Fruit fly (Drosophila melanogaster) whole organism, embryonic: ENCODE data around the gene Tsf1.

Experiments
- CG17328 ChIP-seq: fragments of 200-800 bp; sonication (Bioruptor generic); IDR thresholded peaks from 2 replicates; pipeline ENCODE4 v1.3.6; 2022; ENCODE audit warnings: missing biosample characterization, missing genetic modification characterization
- CG17802 ChIP-seq: fragments of 200-800 bp; sonication (Bioruptor generic); optimal IDR thresholded peaks from 2 replicates; lab custom pipeline; 2018; ENCODE audit warnings: missing biosample characterization, mild to moderate bottlenecking, missing genetic modification characterization, moderate library complexity
- CG3065 ChIP-seq: fragments of 200-800 bp; sonication (Bioruptor generic); optimal IDR thresholded peaks from 2 replicates; lab custom pipeline; 2016; ENCODE audit warnings: missing biosample characterization, missing genetic modification characterization
- CG31365 ChIP-seq: fragments of 200-800 bp; sonication (Bioruptor generic); optimal IDR thresholded peaks from 2 replicates; lab custom pipeline; 2018; ENCODE audit warnings: missing biosample characterization, mild to moderate bottlenecking, missing genetic modification characterization
- Hr78 ChIP-seq, 2 experiments: fragments of 200-800 bp in 1 of 2; fragments of >200 bp in 1 of 2; sonication (Bioruptor generic) in 1 of 2; optimal IDR thresholded peaks; 2 replicates each; lab custom pipeline; 2017 to 2019; ENCODE audit warnings: missing biosample characterization in 2 of 2, missing genetic modification characterization in 2 of 2, mild to moderate bottlenecking in 1 of 2, moderate library complexity in 1 of 2
- Xbp1 ChIP-seq: fragments of 200-800 bp; sonication (Bioruptor generic); optimal IDR thresholded peaks from 3 replicates; lab custom pipeline; 2016; ENCODE audit warnings: missing biosample characterization, mild to moderate bottlenecking, missing genetic modification characterization
- emc ChIP-seq: fragments of 200-800 bp; sonication (Bioruptor generic); optimal IDR thresholded peaks from 2 replicates; lab custom pipeline; 2016; ENCODE audit warnings: missing biosample characterization, missing genetic modification characterization
- fd102C ChIP-seq: fragments of 200-800 bp; sonication (Bioruptor generic); optimal IDR thresholded peaks from 2 replicates; lab custom pipeline; 2018; ENCODE audit warnings: missing biosample characterization, mild to moderate bottlenecking, missing genetic modification characterization, moderate library complexity
- peb ChIP-seq: fragments of 200-800 bp; sonication (Bioruptor generic); IDR thresholded peaks from 2 replicates; pipeline ENCODE4 v1.3.6; 2022; ENCODE audit warnings: missing biosample characterization, missing genetic modification characterization
- shn ChIP-seq: fragments of 200-800 bp; sonication (Bioruptor generic); optimal IDR thresholded peaks from 3 replicates; lab custom pipeline; 2016; ENCODE audit warnings: missing biosample characterization, missing genetic modification characterization
- zf30C ChIP-seq: fragments of 200-800 bp; sonication (Bioruptor generic); optimal IDR thresholded peaks from 3 replicates; lab custom pipeline; 2018; ENCODE audit warnings: missing biosample characterization, mild to moderate bottlenecking, missing genetic modification characterization

DNA sequence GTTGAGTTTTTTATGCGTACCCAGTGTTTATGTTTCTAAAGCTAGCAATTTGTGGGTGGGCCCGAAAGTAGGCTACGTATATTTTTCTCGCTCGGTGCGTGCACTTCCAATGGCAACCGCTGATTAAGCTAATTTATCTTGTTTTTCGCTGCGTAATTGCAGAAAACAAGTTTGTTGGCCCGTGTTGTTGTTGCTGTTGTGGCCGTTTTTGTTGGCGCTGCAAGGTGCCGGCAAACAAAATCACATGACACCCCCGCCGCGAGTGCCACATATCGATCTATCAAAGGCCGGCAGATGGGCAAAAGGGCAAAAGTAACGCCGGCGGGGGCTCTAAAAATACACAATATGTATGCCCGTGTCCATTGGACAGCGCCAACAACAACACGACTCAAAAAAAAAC, 22.6 kb downstream of the Tsf1 start:
- TF ChIP-seq Xbp1 (GFP tag; lab: Kevin White, UChicago) (no peak), zf30C (GFP tag; lab: Kevin White, UChicago) (no peak), shn (GFP tag; lab: Kevin White, UChicago) (no peak), CG17802 (tag; lab: Kevin White, UChicago) (no peak), CG17328 (GFP tag; lab: Robert Waterston, UW) (no peak), CG31365 (tag; lab: Kevin White, UChicago) (no peak), emc (GFP tag; lab: Kevin White, UChicago) (no peak), Hr78 (GFP tag; optimal IDR thresholded peaks at IDR 0.05; lab: Kevin White, UChicago) (no peak), fd102C (GFP tag; lab: Kevin White, UChicago) (no peak), CG3065 (GFP tag; lab: Kevin White, UChicago) (no peak), peb (no peak)
